Fruit fly (Drosophila melanogaster): ENCODE data around the gene Brd.

dm6 chr3L:14986984-14987896 is 14.8 kb downstream of the Brd start:
- no peak for TF ChIP-seq CG8478 (optimal IDR thresholded peaks at IDR 0.05)
- no peak for TF ChIP-seq CTCF (optimal IDR thresholded peaks at IDR 0.05)
